Fruit fly (Drosophila melanogaster): Measurements from ENCODE around the gene mus302.

- TF ChIP-seq esn (GFP tag; optimal IDR thresholded peaks at IDR 0.05): peak; percentile 43
- TF ChIP-seq CG3032 (tag; optimal IDR thresholded peaks at IDR 0.05): peak; percentile 62
- TF ChIP-seq pdm3 (GFP tag; optimal IDR thresholded peaks at IDR 0.05): peak; percentile 69
- TF ChIP-seq OdsH (GFP tag; optimal IDR thresholded peaks at IDR 0.05): peak; percentile 67
- no peak for TF ChIP-seq eg (GFP tag; IDR thresholded peaks at IDR 0.05)
- no peak for TF ChIP-seq vri (GFP tag; optimal IDR thresholded peaks at IDR 0.05)
- peak; percentile 47 for TF ChIP-seq Met (GFP tag; optimal IDR thresholded peaks at IDR 0.05)
- peak; percentile 29 for TF ChIP-seq CG6276 (GFP tag; optimal IDR thresholded peaks at IDR 0.05)
- peak; percentile 23 for TF ChIP-seq CG11762 (GFP tag; optimal IDR thresholded peaks at IDR 0.05; ENCODE audit: insufficient read depth)
- no peak for TF ChIP-seq Hr39 (GFP tag; optimal IDR thresholded peaks at IDR 0.05)
- TF ChIP-seq Sox102F (GFP tag; optimal IDR thresholded peaks at IDR 0.05): peak; percentile 33
- peak; percentile 71 for TF ChIP-seq CG10631 (GFP tag; optimal IDR thresholded peaks at IDR 0.05)
These were observed 17.1 kb downstream of the mus302 start for dm6 chr3L:16762203-16762997.

All from whole organism, prepupa.